Fruit fly (Drosophila melanogaster) whole organism, embryonic: ENCODE results near the gene CG4465.

Experiments
- Bteb2 ChIP-seq: fragments of 200-800 bp; sonication (Bioruptor generic); optimal IDR thresholded peaks from 2 replicates; lab custom pipeline; 2016; ENCODE audit warnings: missing biosample characterization, missing genetic modification characterization
- CG13424 ChIP-seq: fragments of 200-800 bp; sonication (Bioruptor generic); optimal IDR thresholded peaks from 2 replicates; lab custom pipeline; 2019; ENCODE audit warnings: missing biosample characterization, mild to moderate bottlenecking, missing genetic modification characterization, moderate library complexity
- CG5180 ChIP-seq: fragments of 200-800 bp; sonication (Bioruptor generic); optimal IDR thresholded peaks from 3 replicates; lab custom pipeline; 2017; ENCODE audit warnings: missing biosample characterization, missing genetic modification characterization, mild to moderate bottlenecking, moderate library complexity, missing genetic modification reagents
- Dfd ChIP-seq, 2 experiments: fragments of >200 bp; optimal IDR thresholded peaks; 2 replicates each; lab custom pipeline; 2017; ENCODE audit warnings: missing biosample characterization in 2 of 2, missing genetic modification characterization in 2 of 2
- Fer1 ChIP-seq: fragments of 200-800 bp; sonication (Bioruptor generic); optimal IDR thresholded peaks from 2 replicates; lab custom pipeline; 2017; ENCODE audit warnings: missing biosample characterization, mild to moderate bottlenecking, missing genetic modification characterization
- HHEX ChIP-seq: fragments of 200-800 bp; sonication (Bioruptor generic); optimal IDR thresholded peaks from 3 replicates; lab custom pipeline; 2017; ENCODE audit warnings: missing biosample characterization, mild to moderate bottlenecking, missing genetic modification characterization, missing genetic modification reagents
- HLH4C ChIP-seq: fragments of 200-800 bp; sonication (Bioruptor generic); IDR thresholded peaks from 3 replicates; pipeline ENCODE4 v1.3.6; 2022; ENCODE audit warnings: missing biosample characterization, missing genetic modification characterization; ENCODE audit not compliant: partially characterized antibody
- Med ChIP-seq: fragments of 200-800 bp; sonication (Bioruptor generic); peaks from one replicate; lab custom pipeline; 2016; ENCODE audit warnings: missing biosample characterization, missing genetic modification characterization, mild to moderate bottlenecking, inconsistent platforms, moderate library complexity
- Sox102F ChIP-seq: fragments of 200-800 bp; sonication (Bioruptor generic); optimal IDR thresholded peaks from 2 replicates; lab custom pipeline; 2018; ENCODE audit warnings: missing biosample characterization, mild to moderate bottlenecking, missing genetic modification characterization, moderate library complexity
- h ChIP-seq: fragments of >200 bp; optimal IDR thresholded peaks from 2 replicates; lab custom pipeline; 2017
- kni ChIP-seq: fragments of 200-800 bp; sonication (Bioruptor generic); optimal IDR thresholded peaks from 3 replicates; lab custom pipeline; 2017; ENCODE audit warnings: mild to moderate bottlenecking, missing biosample characterization, missing genetic modification reagents, missing genetic modification characterization
- knrl ChIP-seq: fragments of 200-800 bp; sonication (Bioruptor generic); IDR thresholded peaks from 3 replicates; pipeline ENCODE4 v1.3.6; 2022; ENCODE audit warnings: missing biosample characterization, missing genetic modification characterization; ENCODE audit not compliant: partially characterized antibody
- sd ChIP-seq: fragments of 200-800 bp; sonication (Bioruptor generic); optimal IDR thresholded peaks from 3 replicates; lab custom pipeline; 2018; ENCODE audit warnings: missing biosample characterization, mild to moderate bottlenecking, missing genetic modification characterization, moderate library complexity
- tna ChIP-seq: fragments of 200-800 bp; sonication (Bioruptor generic); IDR thresholded peaks from 2 replicates; pipeline ENCODE4 v1.3.6; 2022; ENCODE audit warnings: missing biosample characterization, missing genetic modification characterization; ENCODE audit not compliant: partially characterized antibody

DNA sequence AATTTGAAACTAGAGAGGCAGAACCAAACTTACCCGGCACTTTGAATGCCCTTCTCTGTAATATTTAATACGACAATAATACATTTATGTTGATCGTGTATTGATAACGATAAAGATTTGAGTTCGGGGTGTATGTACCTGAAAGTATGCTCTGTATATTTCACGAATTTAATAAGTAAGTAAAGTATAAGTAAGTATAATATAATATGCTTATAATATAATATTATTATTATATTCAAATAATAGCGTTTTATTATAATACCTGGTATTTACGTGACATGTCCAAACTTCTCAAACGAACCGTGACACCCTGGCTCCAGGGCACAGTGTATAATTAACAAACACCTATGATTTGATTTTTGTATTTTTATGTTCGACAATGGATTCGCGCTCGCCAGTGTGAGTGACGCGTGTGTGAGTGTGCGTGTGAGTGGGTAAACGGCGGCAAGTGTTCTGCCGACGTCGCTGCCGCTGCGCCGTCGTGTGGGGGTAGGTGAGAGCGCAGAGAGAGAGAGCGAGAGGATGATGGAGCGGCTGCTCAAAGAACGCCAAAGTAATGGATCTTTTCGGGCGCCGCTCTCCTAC lies 27.9 kb downstream of the CG4465 start:
- TF ChIP-seq Bteb2 (GFP tag; lab: Kevin White, UChicago) (no peak), HLH4C (GFP tag; lab: Robert Waterston, UW) (no peak), CG5180 (peak; percentile 64), HHEX (GFP tag; lab: Kevin White, UChicago) (peak; percentile 83), sd (tag; lab: Kevin White, UChicago) (peak; percentile 65), CG13424 (tag; lab: Kevin White, UChicago) (peak; percentile 74), kni (GFP tag; lab: Kevin White, UChicago) (no peak), Dfd (GFP tag; optimal IDR thresholded peaks at IDR 0.05; lab: Kevin White, UChicago) (no peak), Fer1 (peak; percentile 88), Sox102F (GFP tag; lab: Kevin White, UChicago) (peak; percentile 67), h (lab: Kevin White, UChicago) (no peak), knrl (GFP tag; lab: Robert Waterston, UW) (no peak), Med (GFP tag; lab: Kevin White, UChicago) (peak; percentile 72), tna (GFP tag; lab: Robert Waterston, UW) (no peak)
